Worm (Caenorhabditis elegans) whole organism, late embryonic: Measurements from ENCODE around the gene Y69A2AR.25.
A peak's percentile ranks its signal among the peaks of the same experiment; 100 is the strongest.

ENCODE experiments used
- C08G9.2 ChIP-seq: sonication (generic microtip); optimal IDR thresholded peaks from 2 replicates; lab custom pipeline; 2016; ENCODE audit warnings: mild to moderate bottlenecking, missing genetic modification characterization, moderate library complexity, missing compliant biosample characterization
- C38D4.7 ChIP-seq: fragments of 200-800 bp; sonication (Bioruptor generic); optimal IDR thresholded peaks from 2 replicates; lab custom pipeline; 2018; ENCODE audit warnings: mild to moderate bottlenecking, missing genetic modification characterization, moderate library complexity, missing compliant biosample characterization
- K09A11.1 ChIP-seq: sonication (generic microtip); optimal IDR thresholded peaks from 2 replicates; lab custom pipeline; 2017; ENCODE audit warnings: antibody characterized with exemption, mild to moderate bottlenecking, missing genetic modification characterization, missing compliant biosample characterization; ENCODE audit not compliant: insufficient read depth
- T23F11.4 ChIP-seq: fragments of 200-800 bp; sonication (Bioruptor generic); optimal IDR thresholded peaks from 2 replicates; lab custom pipeline; 2018; ENCODE audit warnings: mild to moderate bottlenecking, missing genetic modification characterization, missing compliant biosample characterization
- ceh-18 ChIP-seq: sonication (generic microtip); optimal IDR thresholded peaks from 2 replicates; lab custom pipeline; 2016; ENCODE audit warnings: missing genetic modification characterization, missing compliant biosample characterization
- ceh-22 ChIP-seq: sonication (generic microtip); optimal IDR thresholded peaks from 2 replicates; lab custom pipeline; 2017; ENCODE audit warnings: missing biosample characterization, missing genetic modification characterization
- ceh-24 ChIP-seq: sonication (generic microtip); optimal IDR thresholded peaks from 2 replicates; lab custom pipeline; 2016; ENCODE audit warnings: mild to moderate bottlenecking, missing genetic modification characterization, missing compliant biosample characterization
- ceh-30 ChIP-seq: fragments of 150-350 bp; optimal IDR thresholded peaks from 2 replicates; lab custom pipeline; 2014; ENCODE audit warnings: missing biosample characterization, missing genetic modification characterization
- ceh-31 ChIP-seq: sonication (generic microtip); optimal IDR thresholded peaks from 2 replicates; lab custom pipeline; 2016; ENCODE audit warnings: missing genetic modification characterization, missing compliant biosample characterization
- ceh-34 ChIP-seq: sonication (generic microtip); optimal IDR thresholded peaks from 2 replicates; lab custom pipeline; 2016; ENCODE audit warnings: mild to moderate bottlenecking, missing genetic modification characterization, missing compliant biosample characterization
- ceh-48 ChIP-seq: sonication (generic microtip); optimal IDR thresholded peaks from 2 replicates; lab custom pipeline; 2016; ENCODE audit warnings: missing genetic modification characterization, inconsistent platforms, missing compliant biosample characterization
- ceh-9 ChIP-seq: sonication (generic microtip); optimal IDR thresholded peaks from 2 replicates; lab custom pipeline; 2016; ENCODE audit warnings: mild to moderate bottlenecking, missing genetic modification characterization, inconsistent platforms, missing compliant biosample characterization
- che-1 ChIP-seq: sonication (generic microtip); optimal IDR thresholded peaks from 2 replicates; lab custom pipeline; 2016; ENCODE audit warnings: mild to moderate bottlenecking, missing genetic modification characterization, missing compliant biosample characterization
- dmd-4 ChIP-seq: sonication (generic microtip); optimal IDR thresholded peaks from 2 replicates; lab custom pipeline; 2016; ENCODE audit warnings: borderline replicate concordance, missing genetic modification characterization, missing compliant biosample characterization
- elt-4 ChIP-seq: sonication (generic microtip); optimal IDR thresholded peaks from 2 replicates; lab custom pipeline; 2016; ENCODE audit warnings: missing genetic modification characterization, missing compliant biosample characterization
- ets-4 ChIP-seq: sonication (generic microtip); optimal IDR thresholded peaks from 2 replicates; lab custom pipeline; 2016; ENCODE audit warnings: missing genetic modification characterization, missing compliant biosample characterization
- fax-1 ChIP-seq: sonication (generic microtip); optimal IDR thresholded peaks from 2 replicates; lab custom pipeline; 2016; ENCODE audit warnings: missing genotype, missing genetic modification characterization, missing compliant biosample characterization
- gmeb-2 ChIP-seq: sonication (generic microtip); optimal IDR thresholded peaks from 2 replicates; lab custom pipeline; 2016; ENCODE audit warnings: missing genetic modification characterization, inconsistent platforms, missing compliant biosample characterization
- hlh-30 ChIP-seq: sonication (generic microtip); optimal IDR thresholded peaks from 2 replicates; lab custom pipeline; 2017; ENCODE audit warnings: antibody characterized with exemption, missing genetic modification characterization, missing compliant biosample characterization; ENCODE audit not compliant: insufficient read depth
- hlh-8 ChIP-seq: sonication (generic microtip); optimal IDR thresholded peaks from 2 replicates; lab custom pipeline; 2016; ENCODE audit warnings: missing genotype, missing genetic modification characterization, missing compliant biosample characterization
- lin-11 ChIP-seq: fragments of 200-800 bp; sonication (Bioruptor generic); optimal IDR thresholded peaks from 2 replicates; lab custom pipeline; 2018; ENCODE audit warnings: mild to moderate bottlenecking, missing genetic modification characterization, missing compliant biosample characterization
- mec-3 ChIP-seq: sonication (generic microtip); optimal IDR thresholded peaks from 2 replicates; lab custom pipeline; 2016; ENCODE audit warnings: borderline replicate concordance, missing genetic modification characterization, missing compliant biosample characterization
- nhr-11 ChIP-seq: fragments of 150-350 bp; optimal IDR thresholded peaks from 2 replicates; lab custom pipeline; 2014; ENCODE audit warnings: missing biosample characterization, missing genetic modification characterization
- npax-4 ChIP-seq: sonication (generic microtip); optimal IDR thresholded peaks from 2 replicates; lab custom pipeline; 2016; ENCODE audit warnings: missing genetic modification characterization, missing compliant biosample characterization
- odd-2 ChIP-seq: sonication (generic microtip); optimal IDR thresholded peaks from 2 replicates; lab custom pipeline; 2017; ENCODE audit warnings: antibody characterized with exemption, mild to moderate bottlenecking, missing genetic modification characterization, missing compliant biosample characterization
- pat-9 ChIP-seq: fragments of 200-800 bp; sonication (Bioruptor generic); optimal IDR thresholded peaks from 2 replicates; lab custom pipeline; 2018; ENCODE audit warnings: mild to moderate bottlenecking, missing genetic modification characterization, moderate library complexity, missing compliant biosample characterization
- pax-1 ChIP-seq: fragments of 150-350 bp; optimal IDR thresholded peaks from 2 replicates; lab custom pipeline; 2014; ENCODE audit warnings: missing biosample characterization, missing genetic modification characterization
- pha-4 ChIP-seq: fragments of 150-350 bp; optimal IDR thresholded peaks from 2 replicates; lab custom pipeline; 2018; ENCODE audit warnings: missing biosample characterization, missing genetic modification reagents, missing genetic modification characterization
- ref-2 ChIP-seq: sonication (generic microtip); optimal IDR thresholded peaks from 2 replicates; lab custom pipeline; 2016; ENCODE audit warnings: missing genetic modification characterization, missing compliant biosample characterization
- rnt-1 ChIP-seq: sonication (generic microtip); optimal IDR thresholded peaks from 2 replicates; lab custom pipeline; 2016; ENCODE audit warnings: missing genetic modification characterization, missing compliant biosample characterization
- sdc-2 ChIP-seq: sonication (generic microtip); optimal IDR thresholded peaks from 2 replicates; lab custom pipeline; 2016; ENCODE audit warnings: missing genotype, missing genetic modification characterization, missing compliant biosample characterization
- sox-4 ChIP-seq: sonication (generic microtip); optimal IDR thresholded peaks from 2 replicates; lab custom pipeline; 2017; ENCODE audit warnings: mild to moderate bottlenecking, missing genetic modification characterization, inconsistent platforms, missing compliant biosample characterization
- syd-9 ChIP-seq: sonication (generic microtip); optimal IDR thresholded peaks from 2 replicates; lab custom pipeline; 2016; ENCODE audit warnings: mild to moderate bottlenecking, missing genetic modification characterization, moderate library complexity, missing compliant biosample characterization
- tbx-2 ChIP-seq: sonication (generic microtip); optimal IDR thresholded peaks from 2 replicates; lab custom pipeline; 2016; ENCODE audit warnings: missing genetic modification characterization, missing compliant biosample characterization
- ttx-3 ChIP-seq: sonication (generic microtip); optimal IDR thresholded peaks from 2 replicates; lab custom pipeline; 2016; ENCODE audit warnings: missing genetic modification reagents, missing genetic modification characterization, missing compliant biosample characterization
- unc-55 ChIP-seq: sonication (generic microtip); optimal IDR thresholded peaks from 2 replicates; lab custom pipeline; 2017; ENCODE audit warnings: missing biosample characterization, missing genetic modification reagents, missing genetic modification characterization
- unc-86 ChIP-seq: sonication (generic microtip); optimal IDR thresholded peaks from 2 replicates; lab custom pipeline; 2016; ENCODE audit warnings: missing genetic modification characterization, missing compliant biosample characterization
- ztf-16 ChIP-seq: sonication (generic microtip); optimal IDR thresholded peaks from 2 replicates; lab custom pipeline; 2017; ENCODE audit warnings: missing genetic modification characterization, missing compliant biosample characterization

Y69A2AR.25 gene

ce11 chrIV:2552855-2553254 is 15.3 kb downstream of the Y69A2AR.25 start:
- TF ChIP-seq pax-1 (tag; lab: Kevin White, UChicago) (no peak), pat-9 (no peak), pha-4 (tag; lab: Kevin White, UChicago) (no peak), C38D4.7 (GFP tag; lab: Kevin White, UChicago) (no peak), ceh-30 (tag; lab: Kevin White, UChicago) (no peak), hlh-30 (tag; lab: Kevin White, UChicago) (no peak), T23F11.4 (GFP tag; lab: Kevin White, UChicago) (no peak), npax-4 (no peak)

DNA sequence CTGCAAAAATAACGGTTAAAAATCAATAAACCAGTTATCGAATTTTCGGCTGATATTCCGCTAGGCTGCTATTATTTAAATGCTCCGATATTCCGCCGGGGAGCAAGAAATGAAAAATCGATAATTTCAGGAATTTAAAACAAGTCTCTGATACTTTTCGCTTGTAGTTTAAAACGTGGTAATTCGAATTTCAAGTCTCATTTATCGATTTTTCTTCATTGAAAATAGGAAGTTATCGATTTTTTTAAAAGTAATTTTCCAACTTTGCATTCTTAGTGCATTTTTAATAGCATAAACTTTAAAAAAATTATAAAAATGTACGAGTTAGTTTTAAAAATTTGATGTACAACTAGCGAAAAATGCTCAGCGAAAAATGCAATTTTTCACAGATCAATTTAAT is 15.9 kb downstream of the Y69A2AR.25 start:
- no peak for TF ChIP-seq pha-4 (tag; lab: Kevin White, UChicago)
- no peak for TF ChIP-seq ceh-18
- TF ChIP-seq elt-4 = no peak
- no peak for TF ChIP-seq C08G9.2 (tag; lab: Kevin White, UChicago)
- no peak for TF ChIP-seq ets-4 (tag; lab: Kevin White, UChicago)
- no peak for TF ChIP-seq ceh-9 (tag; lab: Kevin White, UChicago)
- no peak for TF ChIP-seq nhr-11 (tag; lab: Kevin White, UChicago)
- no peak for TF ChIP-seq ceh-24 (tag; lab: Kevin White, UChicago)
- no peak for TF ChIP-seq mec-3 (tag; lab: Kevin White, UChicago)
- TF ChIP-seq ref-2 (tag; lab: Kevin White, UChicago) = no peak
- no peak for TF ChIP-seq K09A11.1
- no peak for TF ChIP-seq dmd-4
- no peak for TF ChIP-seq ceh-22 (tag; lab: Kevin White, UChicago)
- TF ChIP-seq, all 69 proteins: peak for 0

- no peak for TF ChIP-seq unc-55 (GFP tag; lab: Kevin White, UChicago)
These were observed 16.3 kb downstream of the Y69A2AR.25 start for ce11 chrIV:2551838-2552237.

ce11 chrIV:2551418-2551817 is 16.7 kb downstream of the Y69A2AR.25 start, which contains the start of gene Y69A2AR.23:
Y69A2AR.23 (minus strand) TSS chrIV:2551684.
- TF ChIP-seq ttx-3 (tag; lab: Kevin White, UChicago) (no peak), ceh-48 (tag; lab: Kevin White, UChicago) (peak; percentile 35), ceh-34 (no peak), unc-55 (GFP tag; lab: Kevin White, UChicago) (no peak)
- TF ChIP-seq, all 69 proteins: peak for 1

DNA sequence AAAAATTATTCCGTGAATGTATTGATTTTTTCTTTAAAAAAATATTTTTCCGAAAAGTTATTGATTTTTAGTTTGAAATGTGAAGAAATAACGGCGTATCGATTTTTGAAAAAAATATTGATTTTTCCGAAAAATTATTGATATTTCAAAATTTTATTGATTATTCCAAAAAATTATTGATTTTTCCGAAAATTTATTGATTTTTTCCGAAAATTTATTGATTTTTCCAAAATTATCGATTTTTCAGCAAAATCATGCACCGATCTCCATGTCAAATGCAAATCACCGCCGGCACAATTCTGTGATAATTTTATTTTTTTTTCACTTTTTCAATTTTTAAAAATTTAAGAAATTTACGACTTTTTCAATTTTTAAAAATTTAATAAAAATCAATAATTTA is 18.6 kb downstream of the Y69A2AR.25 start:
- TF ChIP-seq ceh-48 (tag; lab: Kevin White, UChicago) (peak; percentile 23), C08G9.2 (tag; lab: Kevin White, UChicago) (no peak)

- TF ChIP-seq odd-2 (tag; lab: Kevin White, UChicago) (no peak), ceh-48 (tag; lab: Kevin White, UChicago) (peak; percentile 49)
These were observed 19.4 kb downstream of the Y69A2AR.25 start for ce11 chrIV:2548766-2549165.

ce11 chrIV:2542001-2542400 is 26.2 kb downstream of the Y69A2AR.25 start, which contains the start of gene sprr-3:
sprr-3 (plus strand) TSS chrIV:2542301.
- TF ChIP-seq fax-1 (no peak), hlh-8 (tag; lab: Kevin White, UChicago) (no peak), ceh-31 (tag; lab: Kevin White, UChicago) (no peak), che-1 (tag; lab: Kevin White, UChicago) (no peak), syd-9 (tag; lab: Kevin White, UChicago) (no peak), unc-86 (tag; lab: Kevin White, UChicago) (no peak), ztf-16 (tag; lab: Kevin White, UChicago) (no peak), sdc-2 (tag; lab: Kevin White, UChicago) (no peak), tbx-2 (no peak), gmeb-2 (tag; lab: Kevin White, UChicago) (no peak), rnt-1 (tag; lab: Kevin White, UChicago) (no peak), ceh-24 (tag; lab: Kevin White, UChicago) (no peak), C08G9.2 (tag; lab: Kevin White, UChicago) (no peak), sox-4 (no peak), lin-11 (no peak), hlh-30 (tag; lab: Kevin White, UChicago) (no peak)
